Fruit fly (Drosophila melanogaster) whole organism, prepupa: ENCODE measurements around the gene ND-B14.5A.

Experiments used
- CG10631 ChIP-seq: fragments of 200-800 bp; sonication (Bioruptor generic); optimal IDR thresholded peaks from 2 replicates; lab custom pipeline; 2016; ENCODE audit warnings: missing biosample characterization, missing genetic modification characterization
- CG10669 ChIP-seq: fragments of 200-800 bp; sonication (Bioruptor generic); optimal IDR thresholded peaks from 3 replicates; lab custom pipeline; 2018; ENCODE audit warnings: missing biosample characterization, mild to moderate bottlenecking, missing genetic modification characterization, moderate library complexity
- CG11762 ChIP-seq: fragments of 200-800 bp; sonication (Bioruptor generic); optimal IDR thresholded peaks from 3 replicates; lab custom pipeline; 2016; ENCODE audit warnings: missing biosample characterization, missing genetic modification characterization; ENCODE audit not compliant: insufficient read depth
- CG15336 ChIP-seq: fragments of 200-800 bp; sonication (Bioruptor generic); IDR thresholded peaks from 2 replicates; pipeline ENCODE4 v1.3.6; 2022; ENCODE audit warnings: missing biosample characterization, missing genetic modification characterization
- CG31627 ChIP-seq: fragments of 200-800 bp; sonication (Bioruptor generic); optimal IDR thresholded peaks from 3 replicates; lab custom pipeline; 2016; ENCODE audit warnings: missing biosample characterization, missing genetic modification characterization
- CG34406 ChIP-seq: fragments of 200-800 bp; sonication (Bioruptor generic); optimal IDR thresholded peaks from 3 replicates; lab custom pipeline; 2016; ENCODE audit warnings: missing biosample characterization, missing genetic modification characterization
- CG6276 ChIP-seq: fragments of 200-800 bp; sonication (Bioruptor generic); optimal IDR thresholded peaks from 2 replicates; lab custom pipeline; 2017; ENCODE audit warnings: missing biosample characterization, mild to moderate bottlenecking, missing genetic modification characterization
- CG6792 ChIP-seq: fragments of 200-800 bp; sonication (Bioruptor generic); optimal IDR thresholded peaks from 3 replicates; lab custom pipeline; 2016; ENCODE audit warnings: missing biosample characterization, missing genetic modification characterization
- CG6808 ChIP-seq: fragments of 200-800 bp; sonication (Bioruptor generic); optimal IDR thresholded peaks from 3 replicates; lab custom pipeline; 2017; ENCODE audit warnings: missing biosample characterization, missing genetic modification characterization, mild to moderate bottlenecking, moderate library complexity, missing genetic modification reagents
- CG8319 ChIP-seq: fragments of 200-800 bp; sonication (Bioruptor generic); optimal IDR thresholded peaks from 3 replicates; lab custom pipeline; 2016; ENCODE audit warnings: missing biosample characterization, missing genetic modification characterization
- CG8632 ChIP-seq: fragments of 200-800 bp; sonication (Bioruptor generic); optimal IDR thresholded peaks from 3 replicates; lab custom pipeline; 2016; ENCODE audit warnings: missing biosample characterization, missing genetic modification characterization
- CG9139 ChIP-seq: fragments of 200-800 bp; sonication (Bioruptor generic); optimal IDR thresholded peaks from 3 replicates; lab custom pipeline; 2017; ENCODE audit warnings: missing biosample characterization, mild to moderate bottlenecking, missing genetic modification characterization
- Eip78C ChIP-seq: fragments of 200-800 bp; sonication (Bioruptor generic); peaks from one replicate; lab custom pipeline; 2016; ENCODE audit warnings: missing biosample characterization, missing genetic modification characterization
- Eip93F ChIP-seq: fragments of 200-800 bp; sonication (Bioruptor generic); optimal IDR thresholded peaks from 2 replicates; lab custom pipeline; 2016; ENCODE audit warnings: missing biosample characterization, mild to moderate bottlenecking, missing genetic modification characterization
- Ets21C ChIP-seq: fragments of 200-800 bp; sonication (Bioruptor generic); optimal IDR thresholded peaks from 3 replicates; lab custom pipeline; 2016; ENCODE audit warnings: missing biosample characterization, missing genetic modification characterization
- Ets96B ChIP-seq: fragments of 200-800 bp; optimal IDR thresholded peaks from 2 replicates; lab custom pipeline; 2019; ENCODE audit warnings: missing biosample characterization, mild to moderate bottlenecking, missing genetic modification characterization, moderate library complexity
- Gug ChIP-seq: fragments of 200-800 bp; sonication (Bioruptor generic); IDR thresholded peaks from 2 replicates; pipeline ENCODE4 v1.3.6; 2022; ENCODE audit warnings: missing biosample characterization, missing genetic modification characterization
- Hr39 ChIP-seq: fragments of 200-800 bp; sonication (Bioruptor generic); optimal IDR thresholded peaks from 2 replicates; lab custom pipeline; 2016; ENCODE audit warnings: missing biosample characterization, missing genetic modification characterization
- Lpt ChIP-seq: fragments of 200-800 bp; sonication (Bioruptor generic); optimal IDR thresholded peaks from 3 replicates; lab custom pipeline; 2016; ENCODE audit warnings: missing biosample characterization, missing genetic modification characterization
- OdsH ChIP-seq: fragments of 200-800 bp; sonication (Bioruptor generic); optimal IDR thresholded peaks from 3 replicates; lab custom pipeline; 2016; ENCODE audit warnings: missing biosample characterization, missing genetic modification characterization
- Sox14 ChIP-seq: fragments of 200-800 bp; sonication (Bioruptor generic); optimal IDR thresholded peaks from 3 replicates; lab custom pipeline; 2016; ENCODE audit warnings: missing biosample characterization, missing genetic modification characterization
- achi ChIP-seq: fragments of 200-800 bp; sonication (Bioruptor generic); optimal IDR thresholded peaks from 3 replicates; lab custom pipeline; 2016; ENCODE audit warnings: missing biosample characterization, missing genetic modification characterization
- cyc ChIP-seq: fragments of 200-800 bp; sonication (Bioruptor generic); optimal IDR thresholded peaks from 3 replicates; lab custom pipeline; 2016; ENCODE audit warnings: missing biosample characterization, missing genetic modification characterization
- dac ChIP-seq: fragments of 200-800 bp; sonication (Bioruptor generic); optimal IDR thresholded peaks from 2 replicates; lab custom pipeline; 2017; ENCODE audit warnings: missing biosample characterization, mild to moderate bottlenecking, missing genetic modification characterization
- eg ChIP-seq: fragments of 200-800 bp; sonication (Bioruptor generic); IDR thresholded peaks from 3 replicates; pipeline ENCODE4 v1.3.6; 2022; ENCODE audit warnings: missing biosample characterization, missing genetic modification characterization
- esn ChIP-seq: fragments of 200-800 bp; sonication (Bioruptor generic); optimal IDR thresholded peaks from 2 replicates; lab custom pipeline; 2016; ENCODE audit warnings: missing biosample characterization, mild to moderate bottlenecking, missing genetic modification characterization, moderate library complexity
- fd85E ChIP-seq: fragments of 200-800 bp; sonication (Bioruptor generic); optimal IDR thresholded peaks from 3 replicates; lab custom pipeline; 2016; ENCODE audit warnings: missing biosample characterization, missing genetic modification characterization
- fkh ChIP-seq: fragments of 200-800 bp; sonication (Bioruptor generic); optimal IDR thresholded peaks from 3 replicates; lab custom pipeline; 2017; ENCODE audit warnings: missing biosample characterization, mild to moderate bottlenecking, missing genetic modification characterization, moderate library complexity
- lz ChIP-seq: fragments of 200-800 bp; sonication (Bioruptor generic); optimal IDR thresholded peaks from 3 replicates; lab custom pipeline; 2016; ENCODE audit warnings: missing biosample characterization, missing genetic modification characterization
- net ChIP-seq: fragments of 200-800 bp; sonication (Bioruptor generic); optimal IDR thresholded peaks from 3 replicates; lab custom pipeline; 2016; ENCODE audit warnings: missing biosample characterization, missing genetic modification characterization
- pdm3 ChIP-seq: fragments of 200-800 bp; sonication (Bioruptor generic); optimal IDR thresholded peaks from 3 replicates; lab custom pipeline; 2016; ENCODE audit warnings: missing biosample characterization, missing genetic modification characterization
- salr ChIP-seq, 2 experiments: fragments of 200-800 bp; sonication (Bioruptor generic); optimal IDR thresholded peaks; 3 replicates each; lab custom pipeline; 2016 to 2018; ENCODE audit warnings: missing biosample characterization in 2 of 2, missing genetic modification characterization in 2 of 2, mild to moderate bottlenecking in 1 of 2
- spab ChIP-seq: fragments of 200-800 bp; sonication (Bioruptor generic); optimal IDR thresholded peaks from 2 replicates; lab custom pipeline; 2017; ENCODE audit warnings: missing biosample characterization, mild to moderate bottlenecking, missing genetic modification characterization, missing genetic modification reagents
- ss ChIP-seq, 2 experiments: fragments of 200-800 bp; sonication (Bioruptor generic); optimal IDR thresholded peaks; 2 replicates in 1 of 2; 3 replicates in 1 of 2; lab custom pipeline; 2017 to 2018; ENCODE audit warnings: mild to moderate bottlenecking in 2 of 2, missing biosample characterization in 2 of 2, missing genetic modification characterization in 2 of 2, moderate library complexity in 1 of 2

ND-B14.5A gene

dm6 chrX:2137587-2138341 lies 34.6 kb upstream of the ND-B14.5A start (continued):
- TF ChIP-seq CG6808 (GFP tag; lab: Kevin White, UChicago) (peak; percentile 98), esn (peak; percentile 97), CG34406 (GFP tag; lab: Kevin White, UChicago) (peak; percentile 99), CG10631 (GFP tag; lab: Kevin White, UChicago) (peak; percentile 98), Gug (GFP tag; lab: Robert Waterston, UW) (peak; percentile 99), dac (GFP tag; lab: Kevin White, UChicago) (peak; percentile 94), net (GFP tag; lab: Kevin White, UChicago) (peak; percentile 97), Ets21C (GFP tag; lab: Kevin White, UChicago) (peak; percentile 96), Lpt (GFP tag; lab: Kevin White, UChicago) (peak; percentile 98), CG6792 (GFP tag; lab: Kevin White, UChicago) (peak; percentile 97), fkh (GFP tag; lab: Kevin White, UChicago) (peak; percentile 81), achi (peak; percentile 98), CG6276 (GFP tag; lab: Kevin White, UChicago) (peak; percentile 99), Sox14 (peak; percentile 98), CG8632 (GFP tag; lab: Kevin White, UChicago) (peak; percentile 99), spab (GFP tag; lab: Kevin White, UChicago) (peak; percentile 97), CG10669 (GFP tag; lab: Kevin White, UChicago) (peak; percentile 99), lz (GFP tag; lab: Kevin White, UChicago) (peak; percentile 98), eg (GFP tag; lab: Robert Waterston, UW) (peak; percentile 98), OdsH (GFP tag; lab: Kevin White, UChicago) (peak; percentile 99), CG9139 (GFP tag; lab: Kevin White, UChicago) (peak; percentile 97), fd85E (GFP tag; lab: Kevin White, UChicago) (peak; percentile 91)

- TF ChIP-seq CG8319 (GFP tag; lab: Kevin White, UChicago): no peak
These were observed 34.1 kb upstream of the ND-B14.5A start, which contains the start of gene ph-p for dm6 chrX:2138342-2138416. Gene ph-p (minus strand): TSS chrX:2138371.

DNA sequence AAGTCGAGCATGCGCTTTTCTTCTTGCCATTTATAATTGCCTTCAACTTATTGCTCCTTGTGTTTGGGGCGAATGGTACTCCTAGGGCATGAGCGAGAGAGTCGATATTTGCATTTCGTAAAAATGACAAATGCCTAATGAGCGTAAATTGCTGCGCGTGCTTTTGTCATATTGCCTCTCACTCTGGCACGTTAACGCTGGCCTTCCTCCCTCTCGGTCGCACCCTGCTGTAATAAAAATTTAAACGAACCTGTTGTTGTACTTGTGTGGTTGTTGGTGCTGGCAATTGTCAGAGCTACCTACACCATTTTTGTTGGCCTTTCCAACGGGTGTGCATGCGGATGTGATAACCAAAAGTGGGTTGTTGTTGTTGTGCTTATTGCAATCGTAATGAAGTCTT lies 33.9 kb upstream of the ND-B14.5A start:
- peak; percentile 18 for TF ChIP-seq Eip78C (GFP tag; lab: Kevin White, UChicago)
- no peak for TF ChIP-seq CG10631 (GFP tag; lab: Kevin White, UChicago)
- TF ChIP-seq salr (GFP tag; optimal IDR thresholded peaks at IDR 0.05; lab: Kevin White, UChicago): no peak
- TF ChIP-seq CG15336 (GFP tag; lab: Robert Waterston, UW): no peak
- TF ChIP-seq Eip93F (GFP tag; lab: Kevin White, UChicago): no peak
- no peak for TF ChIP-seq cyc
- no peak for TF ChIP-seq Hr39 (GFP tag; lab: Kevin White, UChicago)
- no peak for TF ChIP-seq spab (GFP tag; lab: Kevin White, UChicago)
- TF ChIP-seq Ets96B (tag; lab: Kevin White, UChicago): no peak
- no peak for TF ChIP-seq Sox14
- TF ChIP-seq fkh (GFP tag; lab: Kevin White, UChicago): peak; percentile 4
- TF ChIP-seq Gug (GFP tag; lab: Robert Waterston, UW): no peak
- TF ChIP-seq CG31627: no peak
- TF ChIP-seq pdm3 (GFP tag; lab: Kevin White, UChicago): no peak
- no peak for TF ChIP-seq OdsH (GFP tag; lab: Kevin White, UChicago)
- TF ChIP-seq CG11762 (GFP tag; lab: Kevin White, UChicago): no peak
- no peak for TF ChIP-seq esn

dm6 chrX:2139610-2140009 lies 32.7 kb upstream of the ND-B14.5A start:
- no peak for TF ChIP-seq dac (GFP tag; lab: Kevin White, UChicago)
- no peak for TF ChIP-seq CG6792 (GFP tag; lab: Kevin White, UChicago)
- no peak for TF ChIP-seq pdm3 (GFP tag; lab: Kevin White, UChicago)
- TF ChIP-seq ss (GFP tag; optimal IDR thresholded peaks at IDR 0.05; lab: Kevin White, UChicago): no peak
- no peak for TF ChIP-seq Eip78C (GFP tag; lab: Kevin White, UChicago)
- no peak for TF ChIP-seq Ets21C (GFP tag; lab: Kevin White, UChicago)
